Worm (Caenorhabditis elegans) whole organism, L1 larva: ENCODE results near the gene lgc-41.
A peak's percentile ranks its signal among the peaks of the same experiment; 100 is the strongest.

Experiments
- C16A3.4 ChIP-seq: fragments of 150-350 bp; optimal IDR thresholded peaks from 2 replicates; lab custom pipeline; 2014; ENCODE audit warnings: missing biosample characterization, missing genetic modification characterization
- C34B4.2 ChIP-seq: sonication (generic microtip); optimal IDR thresholded peaks from 2 replicates; lab custom pipeline; 2017; ENCODE audit warnings: mild to moderate bottlenecking, missing genetic modification characterization, missing compliant biosample characterization
- dsc-1 ChIP-seq: sonication (generic microtip); optimal IDR thresholded peaks from 2 replicates; lab custom pipeline; 2016; ENCODE audit warnings: mild to moderate bottlenecking, missing genetic modification characterization, missing compliant biosample characterization
- efl-1 ChIP-seq, 4 experiments: fragments of 150-350 bp; optimal IDR thresholded peaks in 3 of 4; peaks in 1 of 4; 1 replicate in 1 of 4; 2 replicates in 3 of 4; lab custom pipeline; 2014; ENCODE audit warnings: missing biosample characterization in 2 of 4, missing genetic modification characterization in 2 of 4, missing genetic modification reagents in 2 of 4
- egl-13 ChIP-seq: sonication (generic microtip); optimal IDR thresholded peaks from 2 replicates; lab custom pipeline; 2016; ENCODE audit warnings: missing genotype, missing genetic modification reagents, missing genetic modification characterization, missing compliant biosample characterization
- ets-5 ChIP-seq: fragments of 200-800 bp; sonication (Bioruptor generic); IDR thresholded peaks from 2 replicates; pipeline ENCODE4 v1.3.6; 2022; ENCODE audit warnings: missing genetic modification characterization, missing compliant biosample characterization
- fkh-8 ChIP-seq: sonication (generic microtip); optimal IDR thresholded peaks from 2 replicates; lab custom pipeline; 2016; ENCODE audit warnings: mild to moderate bottlenecking, missing genetic modification characterization, missing compliant biosample characterization
- hpl-2 ChIP-seq: fragments of 150-350 bp; optimal IDR thresholded peaks from 2 replicates; lab custom pipeline; 2014; ENCODE audit warnings: missing biosample characterization, missing genetic modification reagents, missing genetic modification characterization
- jun-1 ChIP-seq: fragments of 150-350 bp; optimal IDR thresholded peaks from 2 replicates; lab custom pipeline; 2014; ENCODE audit warnings: missing biosample characterization, missing genetic modification reagents, missing genetic modification characterization
- lin-14 ChIP-seq: fragments of 200-800 bp; sonication (Bioruptor generic); optimal IDR thresholded peaks from 2 replicates; lab custom pipeline; 2018; ENCODE audit warnings: mild to moderate bottlenecking, missing genetic modification characterization, moderate library complexity, missing compliant biosample characterization
- lin-35 ChIP-seq, 2 experiments: fragments of 150-350 bp; optimal IDR thresholded peaks; 2 replicates each; lab custom pipeline; 2014; ENCODE audit warnings: missing biosample characterization in 2 of 2, missing genetic modification characterization in 2 of 2, missing genetic modification reagents in 2 of 2
- lir-3 ChIP-seq: sonication (generic microtip); optimal IDR thresholded peaks from 2 replicates; lab custom pipeline; 2016; ENCODE audit warnings: mild to moderate bottlenecking, missing genetic modification characterization, moderate library complexity, missing compliant biosample characterization; ENCODE audit not compliant: poor library complexity
- mab-9 ChIP-seq: fragments of 200-800 bp; sonication (Bioruptor generic); IDR thresholded peaks from 2 replicates; pipeline ENCODE4 v1.3.6; 2022; ENCODE audit warnings: missing genetic modification reagents, missing genetic modification characterization, missing compliant biosample characterization
- mdl-1 ChIP-seq, 2 experiments: fragments of 150-350 bp; optimal IDR thresholded peaks; 2 replicates each; lab custom pipeline; 2014 to 2017; ENCODE audit warnings: missing biosample characterization in 2 of 2, missing genetic modification characterization in 2 of 2, inconsistent platforms in 1 of 2
- mef-2 ChIP-seq: fragments of 150-350 bp; optimal IDR thresholded peaks from 2 replicates; lab custom pipeline; 2014; ENCODE audit warnings: missing biosample characterization, missing genetic modification characterization
- nhr-12 ChIP-seq: sonication (generic microtip); optimal IDR thresholded peaks from 2 replicates; lab custom pipeline; 2017; ENCODE audit warnings: missing biosample characterization, missing genetic modification characterization
- nhr-20 ChIP-seq: sonication (generic microtip); optimal IDR thresholded peaks from 2 replicates; lab custom pipeline; 2016; ENCODE audit warnings: mild to moderate bottlenecking, missing genetic modification characterization, missing compliant biosample characterization
- nhr-28 ChIP-seq: fragments of 150-350 bp; optimal IDR thresholded peaks from 2 replicates; lab custom pipeline; 2014; ENCODE audit warnings: missing biosample characterization, missing genetic modification characterization
- nhr-77 ChIP-seq: fragments of 150-350 bp; optimal IDR thresholded peaks from 2 replicates; lab custom pipeline; 2014; ENCODE audit warnings: missing biosample characterization, missing genetic modification characterization
- pag-3 ChIP-seq: sonication (generic microtip); optimal IDR thresholded peaks from 2 replicates; lab custom pipeline; 2017; ENCODE audit warnings: missing genetic modification characterization, mild to moderate bottlenecking, missing compliant biosample characterization, antibody characterized with exemption, borderline replicate concordance; ENCODE audit not compliant: insufficient read depth
- pqm-1 ChIP-seq: sonication (generic microtip); optimal IDR thresholded peaks from 3 replicates; lab custom pipeline; 2017; ENCODE audit warnings: missing biosample characterization, missing genetic modification characterization
- skn-1 ChIP-seq: fragments of 150-350 bp; optimal IDR thresholded peaks from 2 replicates; lab custom pipeline; 2014; ENCODE audit warnings: missing biosample characterization, missing genetic modification characterization
- sox-4 ChIP-seq: sonication (generic microtip); optimal IDR thresholded peaks from 2 replicates; lab custom pipeline; 2016; ENCODE audit warnings: missing genetic modification characterization, missing compliant biosample characterization
- tbx-2 ChIP-seq: sonication (generic microtip); optimal IDR thresholded peaks from 2 replicates; lab custom pipeline; 2016; ENCODE audit warnings: missing genetic modification characterization, missing compliant biosample characterization
- tlp-1 ChIP-seq: fragments of 150-350 bp; optimal IDR thresholded peaks from 2 replicates; lab custom pipeline; 2014; ENCODE audit warnings: missing biosample characterization, missing genetic modification characterization
- unc-130 ChIP-seq: fragments of 150-350 bp; optimal IDR thresholded peaks from 2 replicates; lab custom pipeline; 2017; ENCODE audit warnings: missing biosample characterization, missing genetic modification characterization, inconsistent platforms
- unc-30 ChIP-seq: sonication (generic microtip); optimal IDR thresholded peaks from 2 replicates; lab custom pipeline; 2017; ENCODE audit warnings: missing biosample characterization, missing genetic modification characterization
- unc-86 ChIP-seq: sonication (generic microtip); optimal IDR thresholded peaks from 2 replicates; lab custom pipeline; 2016; ENCODE audit warnings: missing genetic modification characterization, missing compliant biosample characterization
- vab-15 ChIP-seq: sonication (generic microtip); optimal IDR thresholded peaks from 2 replicates; lab custom pipeline; 2017; ENCODE audit warnings: missing genotype, mild to moderate bottlenecking, missing genetic modification characterization, missing compliant biosample characterization
- zip-4 ChIP-seq: fragments of 200-800 bp; sonication (Bioruptor generic); optimal IDR thresholded peaks from 2 replicates; lab custom pipeline; 2018; ENCODE audit warnings: mild to moderate bottlenecking, missing genetic modification characterization, moderate library complexity, missing compliant biosample characterization
- ztf-11 ChIP-seq, 2 experiments: sonication (generic microtip); optimal IDR thresholded peaks; 2 replicates each; lab custom pipeline; 2016 to 2017; ENCODE audit warnings: missing genetic modification characterization in 2 of 2, missing biosample characterization in 1 of 2, missing compliant biosample characterization in 1 of 2

Gene lgc-41

DNA sequence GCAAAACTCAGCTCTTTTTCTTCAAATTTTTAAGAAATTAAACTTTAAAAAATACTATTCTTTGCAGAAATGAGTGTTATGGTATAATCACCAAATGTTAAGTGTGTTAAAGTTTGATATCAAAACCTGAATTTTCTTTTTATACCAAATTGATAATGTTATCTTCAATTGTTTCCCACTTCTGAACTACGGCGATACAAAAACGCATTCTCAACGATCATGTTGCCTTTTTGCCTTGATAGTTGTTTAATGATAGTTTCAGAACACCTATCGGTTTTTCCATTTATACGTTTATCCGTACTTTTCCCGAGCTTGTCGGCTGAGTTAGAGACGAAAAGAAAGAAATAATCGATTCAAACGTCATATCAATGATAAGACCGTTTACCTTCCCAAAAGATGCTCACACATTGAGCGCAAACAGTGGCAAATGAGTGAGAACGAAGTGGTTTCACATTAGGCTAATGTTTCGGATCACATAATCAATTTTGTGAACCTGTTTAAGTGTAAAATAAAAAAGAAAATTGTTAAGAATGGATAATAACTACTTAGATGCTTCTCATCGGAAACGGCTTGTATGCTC lies 21.0 kb downstream of the lgc-41 start, which contains the start of gene elt-4:
Gene elt-4 (plus strand): TSS at position 530 of the 580 bp plus-strand sequence.
- TF ChIP-seq mab-9 (GFP tag; lab: Robert Waterston, UW) (no peak), tbx-2 (tag; lab: Kevin White, UChicago) (no peak), jun-1 (tag; lab: Kevin White, UChicago) (no peak), ztf-11 (tag; optimal IDR thresholded peaks at IDR 0.05; lab: Kevin White, UChicago) (no peak), mdl-1 (tag; optimal IDR thresholded peaks at IDR 0.05; lab: Kevin White, UChicago) (no peak), nhr-77 (tag; lab: Kevin White, UChicago) (no peak), nhr-20 (tag; lab: Kevin White, UChicago) (no peak), C16A3.4 (tag; lab: Kevin White, UChicago) (no peak), sox-4 (tag; lab: Kevin White, UChicago) (no peak), nhr-12 (tag; lab: Kevin White, UChicago) (no peak), lin-35 (GFP tag; optimal IDR thresholded peaks at IDR 0.05; lab: Kevin White, UChicago) (no peak), zip-4 (GFP tag; lab: Kevin White, UChicago) (no peak), vab-15 (tag; lab: Kevin White, UChicago) (no peak), fkh-8 (tag; lab: Kevin White, UChicago) (no peak), hpl-2 (GFP tag; lab: Kevin White, UChicago) (no peak)

DNA sequence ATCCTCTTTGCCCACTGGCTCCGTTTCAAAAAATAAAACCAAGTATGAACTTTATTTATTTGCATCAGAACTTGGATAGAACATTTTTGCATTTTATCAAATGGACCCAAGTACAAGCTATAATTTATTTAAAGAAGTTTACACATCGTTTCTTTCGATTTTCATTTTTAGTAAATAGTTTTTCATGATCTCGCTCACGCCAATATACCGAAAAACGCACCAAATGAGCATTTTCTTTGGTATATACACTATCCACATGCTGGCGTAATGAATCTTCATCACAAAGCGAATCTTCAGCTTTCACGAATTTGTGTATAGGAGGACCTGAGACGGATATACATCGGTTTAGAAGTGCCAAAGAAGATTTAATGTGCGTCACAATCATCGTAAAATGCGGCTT lies 22.5 kb downstream of the lgc-41 start, which contains the start of gene C39B10.7:
Gene C39B10.7 (plus strand): TSS at position 301 of the 400 bp plus-strand sequence.
- no peak for TF ChIP-seq tbx-2 (tag; lab: Kevin White, UChicago)
- TF ChIP-seq lin-14 (GFP tag; lab: Kevin White, UChicago) = no peak
- no peak for TF ChIP-seq jun-1 (tag; lab: Kevin White, UChicago)
- TF ChIP-seq unc-30 (tag; lab: Kevin White, UChicago) = no peak
- no peak for TF ChIP-seq C16A3.4 (tag; lab: Kevin White, UChicago)
- TF ChIP-seq skn-1 (tag; lab: Kevin White, UChicago) = no peak
- TF ChIP-seq unc-130 (tag; lab: Kevin White, UChicago) = no peak

DNA sequence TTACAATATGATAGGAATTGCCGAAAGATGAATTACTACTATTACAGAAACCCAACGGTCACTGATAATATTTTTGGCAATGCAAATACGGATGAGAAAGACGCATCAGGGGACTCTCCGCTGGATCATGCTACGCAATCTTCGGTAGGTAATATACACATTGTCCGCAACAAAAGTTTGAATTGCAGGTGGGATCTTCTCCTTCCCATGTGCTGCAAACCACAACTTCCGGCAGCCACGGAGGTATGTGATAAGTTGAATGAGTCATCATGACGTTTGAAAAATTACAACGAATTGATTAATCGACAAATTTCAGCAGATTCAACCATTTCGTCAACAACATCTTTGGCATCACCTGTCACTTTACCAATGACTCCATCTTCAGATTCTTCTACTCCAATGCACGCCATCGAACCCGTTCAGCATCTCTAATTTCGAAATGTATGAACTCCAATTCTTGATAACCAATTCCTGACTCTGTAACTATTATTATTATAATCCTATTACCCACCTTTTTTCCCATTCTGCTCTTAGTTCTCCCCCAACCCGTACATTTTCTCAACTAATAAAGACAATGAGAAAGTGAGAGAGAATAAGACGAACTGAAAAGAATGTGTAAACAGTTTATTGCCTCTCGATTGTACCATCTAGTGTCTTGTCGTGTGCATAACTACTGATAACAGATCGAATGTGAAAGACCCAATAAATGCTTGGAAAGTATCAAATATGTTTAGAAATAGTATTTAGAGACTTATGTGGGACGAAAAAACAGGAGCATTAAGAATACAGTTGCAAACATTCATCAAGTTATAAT lies 23.3 kb downstream of the lgc-41 start:
- TF ChIP-seq mef-2 (tag; lab: Kevin White, UChicago) (no peak), dsc-1 (tag; lab: Kevin White, UChicago) (no peak), jun-1 (tag; lab: Kevin White, UChicago) (peak; percentile 11), lir-3 (no peak), lin-14 (GFP tag; lab: Kevin White, UChicago) (peak; percentile 9)

DNA sequence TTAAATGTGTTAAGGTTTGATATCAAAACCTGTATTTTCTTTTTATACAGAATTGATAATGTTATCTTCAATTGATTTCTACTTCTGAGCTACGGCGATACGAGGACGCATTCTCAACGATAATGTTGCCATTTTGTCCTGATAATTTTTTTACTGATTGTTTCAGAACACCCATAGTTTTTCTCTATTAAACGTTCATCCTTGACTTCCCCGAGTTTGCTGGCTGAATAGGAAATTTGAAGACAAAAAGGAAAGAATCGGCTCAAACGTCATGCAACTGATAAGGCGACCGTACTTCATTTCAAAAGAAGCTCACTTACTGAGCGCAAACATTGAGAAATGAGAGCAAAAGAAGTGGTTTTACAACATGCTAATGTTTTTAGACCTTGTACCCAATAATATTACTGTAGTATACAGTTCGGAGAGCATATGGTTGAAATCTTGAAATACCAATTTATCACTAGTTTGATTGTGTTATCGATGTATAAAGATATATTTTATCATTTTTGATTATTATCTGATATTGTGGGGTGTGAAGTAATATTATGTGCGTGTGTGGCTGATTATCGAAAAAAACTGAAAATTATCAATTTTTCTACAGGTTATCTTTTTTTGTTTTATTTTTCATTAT lies 25.2 kb downstream of the lgc-41 start:
- no peak for TF ChIP-seq tlp-1 (tag; lab: Kevin White, UChicago)
- TF ChIP-seq pqm-1 (tag; lab: Kevin White, UChicago) = peak; percentile 36
- no peak for TF ChIP-seq sox-4 (tag; lab: Kevin White, UChicago)
- no peak for TF ChIP-seq pag-3
- no peak for TF ChIP-seq mdl-1 (tag; optimal IDR thresholded peaks at IDR 0.05; lab: Kevin White, UChicago)
- TF ChIP-seq efl-1 (optimal IDR thresholded peaks at IDR 0.05; lab: Kevin White, UChicago) = no peak
- peak in 1 of 2 experiments; percentile 2 for TF ChIP-seq efl-1 (GFP tag; optimal IDR thresholded peaks at IDR 0.05 in 1 of 2; lab: Kevin White, UChicago)
- no peak for TF ChIP-seq ets-5
- no peak for TF ChIP-seq unc-86
- TF ChIP-seq egl-13 (tag; lab: Kevin White, UChicago) = no peak
- no peak for TF ChIP-seq C34B4.2
- no peak for TF ChIP-seq nhr-28 (tag; lab: Kevin White, UChicago)
